Worm (Caenorhabditis elegans) whole organism, early embryonic: ENCODE measurements around the gene lim-8.

Experiments used
- aly-1 ChIP-seq: sonication (generic microtip); optimal IDR thresholded peaks from 2 replicates; lab custom pipeline; 2016; ENCODE audit warnings: missing genetic modification characterization, missing compliant biosample characterization
- ama-1 ChIP-seq: fragments of 150-350 bp; optimal IDR thresholded peaks from 2 replicates; lab custom pipeline; 2014
- ceh-13 ChIP-seq: fragments of 200-800 bp; sonication (Bioruptor generic); optimal IDR thresholded peaks from 2 replicates; lab custom pipeline; 2018; ENCODE audit warnings: mild to moderate bottlenecking, missing genetic modification characterization, missing compliant biosample characterization
- flt-1 ChIP-seq: fragments of 200-800 bp; sonication (Bioruptor generic); IDR thresholded peaks from 2 replicates; pipeline ENCODE4 v1.3.6; 2022; ENCODE audit warnings: missing genetic modification characterization, missing compliant biosample characterization
- tbx-11 ChIP-seq: fragments of 200-800 bp; sonication (Bioruptor generic); IDR thresholded peaks from 2 replicates; pipeline ENCODE4 v1.3.6; 2022; ENCODE audit warnings: missing genetic modification characterization, missing compliant biosample characterization
- tbx-37 ChIP-seq: fragments of 200-800 bp; sonication (Bioruptor generic); conservative IDR thresholded peaks from 2 replicates; pipeline ENCODE4 v1.3.6; 2022; ENCODE audit warnings: missing genetic modification reagents, missing genetic modification characterization, missing compliant biosample characterization
- tra-4 ChIP-seq: sonication (generic microtip); optimal IDR thresholded peaks from 2 replicates; lab custom pipeline; 2017; ENCODE audit warnings: missing genetic modification characterization, missing compliant biosample characterization

- TF ChIP-seq ama-1 (no peak), tbx-11 (no peak), ceh-13 (GFP tag; lab: Kevin White, UChicago) (no peak), flt-1 (GFP tag; lab: Robert Waterston, UW) (no peak), tra-4 (no peak), aly-1 (tag; lab: Kevin White, UChicago) (no peak), tbx-37 (no peak)
Measured at ce11 chrIII:6818037-6818436, 15.4 kb downstream of the lim-8 start.
